Fruit fly (Drosophila melanogaster) whole organism, embryonic: ENCODE measurements around the gene CG4820.

Experiments
- Atf-2 ChIP-seq: fragments of 200-800 bp; sonication (Bioruptor generic); optimal IDR thresholded peaks from 2 replicates; lab custom pipeline; 2016; ENCODE audit warnings: missing biosample characterization, missing genetic modification characterization
- Awh ChIP-seq: fragments of 200-800 bp; sonication (Bioruptor generic); IDR thresholded peaks from 2 replicates; pipeline ENCODE4, ENCODE4 v1.3.6; 2022; ENCODE audit warnings: missing biosample characterization, missing genetic modification characterization
- Bgb ChIP-seq: fragments of 200-800 bp; sonication (Bioruptor generic); IDR thresholded peaks from 2 replicates; pipeline ENCODE4 v1.3.6; 2022; ENCODE audit warnings: missing biosample characterization, missing genetic modification characterization; ENCODE audit not compliant: partially characterized antibody
- CG10979 ChIP-seq: fragments of 200-800 bp; sonication (Bioruptor generic); optimal IDR thresholded peaks from 2 replicates; lab custom pipeline; 2018; ENCODE audit warnings: missing biosample characterization, mild to moderate bottlenecking, missing genetic modification characterization, moderate library complexity
- CG11723 ChIP-seq: fragments of 200-800 bp; sonication (Bioruptor generic); optimal IDR thresholded peaks from 2 replicates; lab custom pipeline; 2017; ENCODE audit warnings: missing biosample characterization, mild to moderate bottlenecking, missing genetic modification characterization
- CG13894 ChIP-seq: fragments of 200-800 bp; sonication (Bioruptor generic); optimal IDR thresholded peaks from 3 replicates; lab custom pipeline; 2018; ENCODE audit warnings: missing biosample characterization, mild to moderate bottlenecking, missing genetic modification characterization, moderate library complexity
- CG16779 ChIP-seq: fragments of 200-800 bp; sonication (Bioruptor generic); IDR thresholded peaks from 2 replicates; pipeline ENCODE4 v1.3.6; 2022; ENCODE audit warnings: missing biosample characterization, missing genetic modification characterization
- CG16813 ChIP-seq: fragments of 200-800 bp; sonication (Bioruptor generic); IDR thresholded peaks from 3 replicates; pipeline ENCODE4 v1.3.6; 2022; ENCODE audit warnings: missing biosample characterization, missing genetic modification characterization; ENCODE audit not compliant: partially characterized antibody
- CG16863 ChIP-seq: fragments of 200-800 bp; sonication (Bioruptor generic); optimal IDR thresholded peaks from 3 replicates; lab custom pipeline; 2016; ENCODE audit warnings: missing biosample characterization, missing genetic modification characterization
- CG2116 ChIP-seq: fragments of 200-800 bp; sonication (Bioruptor generic); optimal IDR thresholded peaks from 3 replicates; lab custom pipeline; 2018; ENCODE audit warnings: missing biosample characterization, mild to moderate bottlenecking, missing genetic modification characterization
- CG30431 ChIP-seq: fragments of 200-800 bp; sonication (Bioruptor generic); optimal IDR thresholded peaks from 2 replicates; lab custom pipeline; 2017; ENCODE audit warnings: missing biosample characterization, missing genetic modification characterization
- CG32767 ChIP-seq: fragments of 200-800 bp; sonication (Bioruptor generic); IDR thresholded peaks from 2 replicates; pipeline ENCODE4 v1.3.6; 2022; ENCODE audit warnings: missing biosample characterization, missing genetic modification characterization
- CG42726 ChIP-seq: fragments of 200-800 bp; sonication (Bioruptor generic); IDR thresholded peaks from 2 replicates; pipeline ENCODE4 v1.3.6; 2022; ENCODE audit warnings: missing biosample characterization, missing genetic modification characterization; ENCODE audit not compliant: partially characterized antibody
- CG4328 ChIP-seq: fragments of 200-800 bp; sonication (Bioruptor generic); optimal IDR thresholded peaks from 3 replicates; lab custom pipeline; 2017; ENCODE audit warnings: missing biosample characterization, missing genetic modification reagents, missing genetic modification characterization
- CG6689 ChIP-seq: fragments of 200-800 bp; sonication (Bioruptor generic); IDR thresholded peaks from 2 replicates; pipeline ENCODE4 v1.3.6; 2022; ENCODE audit warnings: missing biosample characterization, missing genetic modification characterization
- CG7839 ChIP-seq: fragments of 200-800 bp; sonication (Bioruptor generic); optimal IDR thresholded peaks from 3 replicates; lab custom pipeline; 2018; ENCODE audit warnings: missing biosample characterization, mild to moderate bottlenecking, missing genetic modification characterization, moderate library complexity
- CG8089 ChIP-seq: fragments of 200-800 bp; sonication (Bioruptor generic); optimal IDR thresholded peaks from 3 replicates; lab custom pipeline; 2016; ENCODE audit warnings: missing biosample characterization, missing genetic modification characterization
- CG9797 ChIP-seq: fragments of 200-800 bp; sonication (Bioruptor generic); optimal IDR thresholded peaks from 3 replicates; lab custom pipeline; 2018; ENCODE audit warnings: missing biosample characterization, mild to moderate bottlenecking, missing genetic modification characterization
- CG9932 ChIP-seq: fragments of 200-800 bp; sonication (Bioruptor generic); IDR thresholded peaks from 2 replicates; pipeline ENCODE4 v1.3.6; 2022; ENCODE audit warnings: missing biosample characterization, missing genetic modification characterization
- D19B ChIP-seq: fragments of 200-800 bp; sonication (Bioruptor generic); optimal IDR thresholded peaks from 2 replicates; lab custom pipeline; 2017; ENCODE audit warnings: missing biosample characterization, mild to moderate bottlenecking, missing genetic modification characterization
- Dbx ChIP-seq: fragments of 200-800 bp; sonication (Bioruptor generic); IDR thresholded peaks from 3 replicates; pipeline ENCODE4 v1.3.6; 2022; ENCODE audit warnings: missing biosample characterization, missing genetic modification characterization
- Dip3 ChIP-seq: fragments of 200-800 bp; sonication (Bioruptor generic); optimal IDR thresholded peaks from 3 replicates; lab custom pipeline; 2016; ENCODE audit warnings: missing biosample characterization, missing genetic modification characterization
- E2f1 ChIP-seq: fragments of 200-800 bp; sonication (Bioruptor generic); IDR thresholded peaks from 2 replicates; pipeline ENCODE4 v1.3.6; 2022; ENCODE audit warnings: missing biosample characterization, missing genetic modification characterization
- Ets65A ChIP-seq: fragments of 200-800 bp; sonication (Bioruptor generic); peaks from one replicate; lab custom pipeline; 2016; ENCODE audit warnings: missing biosample characterization, missing genetic modification characterization
- Fer3 ChIP-seq: fragments of 200-800 bp; sonication (Bioruptor generic); optimal IDR thresholded peaks from 2 replicates; lab custom pipeline; 2018; ENCODE audit warnings: missing biosample characterization, mild to moderate bottlenecking, missing genetic modification characterization, moderate library complexity
- Jarid2 ChIP-seq: fragments of 200-800 bp; sonication (Bioruptor generic); optimal IDR thresholded peaks from 3 replicates; lab custom pipeline; 2017; ENCODE audit warnings: mild to moderate bottlenecking, missing biosample characterization, missing genetic modification reagents, missing genetic modification characterization
- Med ChIP-seq: fragments of 200-800 bp; sonication (Bioruptor generic); peaks from one replicate; lab custom pipeline; 2016; ENCODE audit warnings: missing biosample characterization, missing genetic modification characterization, mild to moderate bottlenecking, inconsistent platforms, moderate library complexity
- NC2α ChIP-seq: fragments of 200-800 bp; sonication (Bioruptor generic); optimal IDR thresholded peaks from 2 replicates; lab custom pipeline; 2016; ENCODE audit warnings: missing biosample characterization, missing genetic modification characterization
- Neu2 ChIP-seq: fragments of 200-800 bp; sonication (Bioruptor generic); optimal IDR thresholded peaks from 3 replicates; lab custom pipeline; 2016; ENCODE audit warnings: missing biosample characterization, missing genetic modification characterization, borderline replicate concordance
- NfI ChIP-seq: fragments of 200-800 bp; sonication (Bioruptor generic); optimal IDR thresholded peaks from 3 replicates; lab custom pipeline; 2018; ENCODE audit warnings: missing biosample characterization, mild to moderate bottlenecking, missing genetic modification characterization, moderate library complexity
- Opbp ChIP-seq: fragments of 200-800 bp; sonication (Bioruptor generic); IDR thresholded peaks from 3 replicates; pipeline ENCODE4 v1.3.6; 2022; ENCODE audit warnings: missing biosample characterization, missing genetic modification characterization; ENCODE audit not compliant: partially characterized antibody
- Pdp1 ChIP-seq, 2 experiments: fragments of 200-800 bp; sonication (Bioruptor generic); optimal IDR thresholded peaks; 3 replicates each; lab custom pipeline; 2016; ENCODE audit warnings: missing biosample characterization in 2 of 2, missing genetic modification characterization in 2 of 2, mild to moderate bottlenecking in 1 of 2, moderate library complexity in 1 of 2
- chm ChIP-seq: fragments of 200-800 bp; sonication (Bioruptor generic); IDR thresholded peaks from 2 replicates; pipeline ENCODE4 v1.3.6; 2022; ENCODE audit warnings: missing biosample characterization, missing genetic modification characterization
- croc ChIP-seq: fragments of 200-800 bp; sonication (Bioruptor generic); conservative IDR thresholded peaks from 3 replicates; pipeline ENCODE4 v1.3.6; 2022; ENCODE audit warnings: missing biosample characterization, missing genetic modification characterization
- dm ChIP-seq: fragments of 200-800 bp; sonication (Bioruptor generic); optimal IDR thresholded peaks from 3 replicates; lab custom pipeline; 2016; ENCODE audit warnings: missing biosample characterization, missing genetic modification characterization
- inv ChIP-seq: fragments of 200-800 bp; sonication (Bioruptor generic); IDR thresholded peaks from 2 replicates; pipeline ENCODE4 v1.3.6; 2022; ENCODE audit warnings: missing biosample characterization, missing genetic modification characterization; ENCODE audit not compliant: partially characterized antibody
- kah ChIP-seq: fragments of 200-800 bp; sonication (Bioruptor generic); optimal IDR thresholded peaks from 2 replicates; lab custom pipeline; 2018; ENCODE audit warnings: missing biosample characterization, mild to moderate bottlenecking, missing genetic modification characterization
- kay ChIP-seq: fragments of 200-800 bp; sonication (Bioruptor generic); optimal IDR thresholded peaks from 2 replicates; lab custom pipeline; 2016; ENCODE audit warnings: missing biosample characterization, missing genetic modification characterization
- lilli ChIP-seq: fragments of 200-800 bp; sonication (Bioruptor generic); optimal IDR thresholded peaks from 3 replicates; lab custom pipeline; 2016; ENCODE audit warnings: missing biosample characterization, missing genetic modification characterization
- phol ChIP-seq: fragments of 200-800 bp; sonication (Bioruptor generic); optimal IDR thresholded peaks from 3 replicates; lab custom pipeline; 2018; ENCODE audit warnings: missing biosample characterization, mild to moderate bottlenecking, missing genetic modification characterization, moderate library complexity
- pros ChIP-seq: fragments of 200-800 bp; sonication (Bioruptor generic); optimal IDR thresholded peaks from 3 replicates; lab custom pipeline; 2019; ENCODE audit warnings: missing biosample characterization, mild to moderate bottlenecking, missing genetic modification characterization, moderate library complexity
- pzg ChIP-seq: fragments of 200-800 bp; sonication (Bioruptor generic); optimal IDR thresholded peaks from 3 replicates; lab custom pipeline; 2018; ENCODE audit warnings: missing biosample characterization, mild to moderate bottlenecking, missing genetic modification characterization, moderate library complexity
- sim ChIP-seq: fragments of 200-800 bp; sonication (Bioruptor generic); IDR thresholded peaks from 2 replicates; pipeline ENCODE4 v1.3.6; 2022; ENCODE audit warnings: missing biosample characterization, missing genetic modification characterization
- sna ChIP-seq: fragments of 200-800 bp; sonication (Bioruptor generic); IDR thresholded peaks from 2 replicates; pipeline ENCODE4 v1.3.6; 2022; ENCODE audit warnings: missing biosample characterization, missing genetic modification characterization; ENCODE audit not compliant: partially characterized antibody
- sob ChIP-seq: fragments of 200-800 bp; sonication (Bioruptor generic); IDR thresholded peaks from 2 replicates; pipeline ENCODE4 v1.3.6; 2022; ENCODE audit warnings: missing biosample characterization, missing genetic modification characterization
- sug ChIP-seq: fragments of 200-800 bp; optimal IDR thresholded peaks from 2 replicates; lab custom pipeline; 2019; ENCODE audit warnings: missing biosample characterization, mild to moderate bottlenecking, missing genetic modification characterization, moderate library complexity

The CG4820 gene

DNA sequence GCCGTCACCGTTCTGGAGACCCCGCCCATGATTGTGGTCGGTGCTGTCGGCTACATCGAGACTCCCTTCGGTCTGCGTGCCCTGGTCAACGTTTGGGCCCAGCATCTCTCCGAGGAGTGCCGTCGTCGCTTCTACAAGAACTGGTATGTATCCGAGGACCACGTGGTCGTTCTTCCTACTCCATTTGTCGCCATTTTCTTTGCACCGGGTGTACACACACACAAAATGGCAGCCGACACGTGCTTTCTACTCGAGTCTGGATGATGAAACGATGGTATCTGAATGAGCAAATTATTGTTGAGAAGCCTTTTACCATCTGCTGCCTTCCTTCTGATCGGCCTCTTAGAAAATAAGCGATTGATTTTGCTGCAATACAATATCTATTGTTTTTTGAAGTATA, 6.3 kb downstream of the CG4820 start (continued):
- TF ChIP-seq E2f1 (GFP tag; lab: Robert Waterston, UW): no peak
- TF ChIP-seq sna: no peak
- peak; percentile 50 for TF ChIP-seq dm
- peak; percentile 92 for TF ChIP-seq phol
- no peak for TF ChIP-seq D19B (GFP tag; lab: Kevin White, UChicago)
- TF ChIP-seq sug (tag; lab: Kevin White, UChicago): no peak
- TF ChIP-seq CG32767 (GFP tag; lab: Robert Waterston, UW): peak; percentile 56; the same call in 1 of the 2 replicates
- TF ChIP-seq Fer3 (tag; lab: Kevin White, UChicago): no peak
- TF ChIP-seq Opbp: no peak
- TF ChIP-seq CG10979 (tag; lab: Kevin White, UChicago): no peak
- no peak for TF ChIP-seq sim (GFP tag; lab: Robert Waterston, UW)
- no peak for TF ChIP-seq CG6689 (GFP tag; lab: Robert Waterston, UW)
- no peak for TF ChIP-seq CG8089 (GFP tag; lab: Kevin White, UChicago)
- no peak for TF ChIP-seq Neu2 (GFP tag; lab: Kevin White, UChicago)
- TF ChIP-seq, all 482 proteins: peak for 5

- TF ChIP-seq CG16779 (GFP tag; lab: Robert Waterston, UW): no peak
- TF ChIP-seq Ets65A (GFP tag; lab: Kevin White, UChicago): peak; percentile 91
- no peak for TF ChIP-seq kah (GFP tag; lab: Kevin White, UChicago)
- TF ChIP-seq Med (GFP tag; lab: Kevin White, UChicago): peak; percentile 59
- TF ChIP-seq Bgb (GFP tag; lab: Robert Waterston, UW): 0 out of 2 replicates have a peak, but pooled peaks have one; percentile 35
- no peak for TF ChIP-seq Pdp1 (GFP tag; optimal IDR thresholded peaks at IDR 0.05; lab: Kevin White, UChicago)
Observed at dm6 chr3R:11224478-11224877, 8.1 kb downstream of the CG4820 start.

- TF ChIP-seq chm (GFP tag; lab: Robert Waterston, UW) (peak; percentile 41; the same call in 1 of the 2 replicates), Med (GFP tag; lab: Kevin White, UChicago) (peak; percentile 76), pros (GFP tag; lab: Kevin White, UChicago) (no peak), CG16779 (GFP tag; lab: Robert Waterston, UW) (0 out of 2 replicates have a peak, but pooled peaks have one; percentile 13), sob (peak; percentile 14; the same call in 1 of the 2 replicates), CG42726 (0 out of 2 replicates have a peak, but pooled peaks have one; percentile 17), CG9797 (GFP tag; lab: Kevin White, UChicago) (no peak), croc (GFP tag; lab: Robert Waterston, UW) (no peak)
Observed at dm6 chr3R:11225220-11225619, 8.9 kb downstream of the CG4820 start, which contains the start of gene scpr-C. TSS of gene scpr-C (plus strand) at chr3R:11225520.

dm6 chr3R:11226496-11226895, 10.2 kb downstream of the CG4820 start, which contains the start of gene CG17726:
TSS of gene CG17726 (plus strand) at chr3R:11226762.
- TF ChIP-seq CG7839 (peak; percentile 99), CG2116 (GFP tag; lab: Kevin White, UChicago) (peak; percentile 86), CG11723 (peak; percentile 87), Atf-2 (GFP tag; lab: Kevin White, UChicago) (peak; percentile 91), pzg (GFP tag; lab: Kevin White, UChicago) (peak; percentile 24), NfI (GFP tag; lab: Kevin White, UChicago) (peak; percentile 96), CG16813 (GFP tag; lab: Robert Waterston, UW) (no peak), CG30431 (peak; percentile 91), CG16863 (peak; percentile 90), Awh (GFP tag; lab: Robert Waterston, UW) (peak; percentile 99), dm (peak; percentile 79), Dbx (GFP tag; lab: Robert Waterston, UW) (peak; percentile 98), phol (peak; percentile 96), NC2α (GFP tag; lab: Kevin White, UChicago) (peak; percentile 77), Dip3 (peak; percentile 81), CG4328 (GFP tag; lab: Kevin White, UChicago) (peak; percentile 55), inv (no peak), lilli (GFP tag; lab: Kevin White, UChicago) (peak; percentile 96), Jarid2 (GFP tag; lab: Kevin White, UChicago) (no peak), CG9932 (GFP tag; lab: Robert Waterston, UW) (peak; percentile 96), kay (GFP tag; lab: Kevin White, UChicago) (peak; percentile 87), CG13894 (tag; lab: Kevin White, UChicago) (peak; percentile 94)
